Fruit fly (Drosophila melanogaster): ENCODE data around the gene CG6324.

The CG6324 gene

DNA sequence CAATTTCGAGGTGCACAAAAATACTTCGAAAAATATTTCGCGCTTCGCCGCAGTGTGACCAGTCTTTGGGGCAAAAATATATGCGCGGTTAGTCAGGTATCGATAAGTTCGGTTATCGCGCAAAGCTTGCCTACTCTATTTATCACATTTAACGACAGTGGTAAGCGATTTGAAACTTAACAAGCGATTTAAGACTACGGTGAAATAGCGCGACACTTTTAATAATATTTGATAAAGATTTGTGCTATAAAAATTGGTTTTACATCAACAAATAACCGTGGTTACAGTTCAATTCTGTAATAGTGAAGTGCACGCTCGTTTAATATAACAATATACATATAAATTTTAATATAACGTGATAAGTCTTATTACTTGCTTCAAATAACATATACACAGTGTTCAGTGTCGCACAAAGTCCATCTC lies 513 bp upstream of the CG6324 start, which contains the start of gene mh:
TSS of gene mh (minus strand) at position 34 of the 423 bp plus-strand sequence.
- TF ChIP-seq bab1 (GFP tag; optimal IDR thresholded peaks at IDR 0.05) = peak; percentile 8
- no peak for TF ChIP-seq Crg-1 (GFP tag; optimal IDR thresholded peaks at IDR 0.05)

DNA sequence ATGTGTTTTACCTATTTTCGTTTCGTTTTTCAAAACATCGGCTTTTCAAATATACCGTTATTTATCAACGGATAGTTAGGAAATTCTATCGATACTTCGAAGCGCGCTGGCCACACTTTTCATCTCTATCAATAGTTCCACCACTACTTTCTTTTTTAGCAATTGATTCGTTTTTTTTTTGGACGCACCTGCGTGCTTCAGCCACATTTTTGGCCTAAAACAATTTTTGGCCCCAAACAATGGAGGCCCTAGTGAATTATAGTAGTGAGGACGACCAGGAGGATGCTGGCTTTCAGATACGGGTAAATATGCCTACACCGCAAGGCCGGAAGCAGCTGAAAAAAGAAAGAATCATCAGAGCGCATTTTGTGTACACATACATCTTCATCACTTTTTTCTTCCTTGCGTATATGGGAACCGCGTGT lies 6.4 kb downstream of the CG6324 start, which contains the start of gene CG6340:
TSS of gene CG6340 (plus strand) at position 139 of the 425 bp plus-strand sequence.
- TF ChIP-seq CG7101 (tag; optimal IDR thresholded peaks at IDR 0.05) (no peak), Mnt (GFP tag; optimal IDR thresholded peaks at IDR 0.05) (peak; percentile 44), bab1 (GFP tag; optimal IDR thresholded peaks at IDR 0.05) (peak; percentile 12), tj (GFP tag; optimal IDR thresholded peaks at IDR 0.05) (peak; percentile 6)

DNA sequence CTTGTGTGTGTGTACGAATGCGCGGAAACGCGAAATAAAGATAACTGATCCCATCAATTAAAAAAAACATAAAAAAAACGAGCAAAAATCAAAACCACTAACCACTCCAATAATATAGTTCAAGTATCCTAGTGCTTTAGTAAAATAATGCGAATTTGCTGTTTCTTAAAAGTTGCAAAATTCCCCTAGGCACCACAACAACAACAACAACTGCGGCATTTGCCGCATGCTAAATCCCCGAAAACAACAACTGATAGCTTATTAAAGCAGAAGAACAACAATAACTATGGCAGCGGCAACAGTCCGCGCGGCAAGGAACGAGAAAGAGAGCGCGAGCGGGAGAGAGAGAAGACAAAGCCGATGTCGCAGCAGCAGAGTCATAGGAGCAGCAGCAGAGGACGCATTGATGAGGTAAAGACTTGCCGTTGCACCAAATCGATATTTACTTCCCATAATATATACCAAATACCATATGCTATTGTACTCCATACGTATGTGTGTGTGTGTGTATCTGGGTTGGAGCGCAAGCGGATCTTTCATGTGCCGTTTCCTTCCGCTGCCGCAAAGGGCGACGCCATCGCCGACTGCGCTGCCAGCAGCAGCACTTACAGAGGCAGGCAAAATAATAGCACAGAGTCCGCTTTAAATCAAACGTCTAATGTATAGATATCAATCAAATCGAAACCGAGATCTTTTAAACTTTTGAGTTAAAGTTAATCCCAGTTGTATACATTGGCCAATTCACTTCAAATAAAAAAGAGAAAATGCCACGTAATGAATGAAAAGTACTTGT lies 7.3 kb downstream of the CG6324 start:
- TF ChIP-seq CG7045 (GFP tag; optimal IDR thresholded peaks at IDR 0.05) (no peak), Hr96 (GFP tag; optimal IDR thresholded peaks at IDR 0.05) (no peak), pad (GFP tag; optimal IDR thresholded peaks at IDR 0.05) (no peak), CG33017 (tag; optimal IDR thresholded peaks at IDR 0.05) (no peak), kay (GFP tag; ENCODE audit: borderline replicate concordance) (no peak), toe (GFP tag; optimal IDR thresholded peaks at IDR 0.05) (no peak), bab1 (GFP tag; optimal IDR thresholded peaks at IDR 0.05) (no peak), cnc (optimal IDR thresholded peaks at IDR 0.05) (no peak)

DNA sequence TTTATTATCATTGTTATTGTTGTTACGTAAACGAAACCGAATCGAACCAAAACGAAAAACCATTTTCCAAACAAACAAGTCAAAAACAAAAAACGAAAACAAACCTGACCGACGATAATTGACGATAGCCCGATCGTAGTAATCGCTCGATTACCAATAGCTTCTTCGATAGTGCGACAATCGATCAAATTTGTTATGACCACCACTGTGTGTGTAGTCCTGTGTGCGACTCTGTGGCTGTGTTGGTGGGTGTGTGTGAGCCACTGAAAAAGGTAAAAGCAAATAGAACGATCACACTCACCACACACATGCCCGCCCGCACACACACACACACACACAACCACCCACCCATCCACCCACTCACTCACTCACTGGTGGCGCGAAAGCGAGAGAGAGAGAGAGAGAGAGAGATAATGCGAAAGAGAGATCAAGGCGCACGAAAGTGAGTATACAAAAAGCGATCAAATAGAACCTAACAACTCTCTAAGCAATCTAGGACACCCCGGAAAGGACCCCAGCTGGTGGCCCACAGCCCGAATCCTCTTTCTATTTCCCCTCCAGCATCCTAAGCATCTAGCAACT lies 8.7 kb downstream of the CG6324 start:
- TF ChIP-seq cic (GFP tag; optimal IDR thresholded peaks at IDR 0.05) = no peak
- no peak for TF ChIP-seq Mnt (GFP tag; optimal IDR thresholded peaks at IDR 0.05)
- TF ChIP-seq CG1620 (GFP tag; optimal IDR thresholded peaks at IDR 0.05) = no peak
- no peak for TF ChIP-seq bab1 (GFP tag; optimal IDR thresholded peaks at IDR 0.05)
- TF ChIP-seq CG33017 (tag; optimal IDR thresholded peaks at IDR 0.05) = no peak
- TF ChIP-seq CG12768 (GFP tag; optimal IDR thresholded peaks at IDR 0.05) = no peak
- TF ChIP-seq Hr96 (GFP tag; optimal IDR thresholded peaks at IDR 0.05) = no peak
- TF ChIP-seq cnc (optimal IDR thresholded peaks at IDR 0.05) = no peak

DNA sequence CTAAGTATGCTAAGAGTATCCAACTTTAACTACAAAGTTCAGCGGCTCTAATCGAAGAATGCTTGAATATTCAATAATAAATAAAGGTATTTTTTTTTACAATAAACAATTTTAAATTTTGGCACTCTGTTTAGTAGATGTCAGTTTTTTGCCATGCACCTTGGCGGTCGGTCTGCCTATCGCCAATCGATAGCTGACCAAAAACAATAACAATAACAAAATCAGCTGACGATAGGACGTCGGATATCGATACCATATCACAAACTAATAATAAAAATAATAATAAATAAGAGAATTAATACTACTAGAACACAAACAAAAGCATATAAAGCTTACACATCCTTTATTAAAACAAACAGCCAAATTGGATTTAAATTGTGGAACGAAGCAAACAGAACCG lies 10.8 kb downstream of the CG6324 start, which contains the start of gene Gmap:
TSS of gene Gmap (plus strand) at position 241 of the 400 bp plus-strand sequence.
- TF ChIP-seq CG14711 (tag; optimal IDR thresholded peaks at IDR 0.05) = peak; percentile 15
- peak; percentile 39 for TF ChIP-seq bab1 (GFP tag; optimal IDR thresholded peaks at IDR 0.05)
- TF ChIP-seq toe (GFP tag; optimal IDR thresholded peaks at IDR 0.05) = no peak
- peak; percentile 57 for TF ChIP-seq kay (GFP tag; ENCODE audit: borderline replicate concordance)

DNA sequence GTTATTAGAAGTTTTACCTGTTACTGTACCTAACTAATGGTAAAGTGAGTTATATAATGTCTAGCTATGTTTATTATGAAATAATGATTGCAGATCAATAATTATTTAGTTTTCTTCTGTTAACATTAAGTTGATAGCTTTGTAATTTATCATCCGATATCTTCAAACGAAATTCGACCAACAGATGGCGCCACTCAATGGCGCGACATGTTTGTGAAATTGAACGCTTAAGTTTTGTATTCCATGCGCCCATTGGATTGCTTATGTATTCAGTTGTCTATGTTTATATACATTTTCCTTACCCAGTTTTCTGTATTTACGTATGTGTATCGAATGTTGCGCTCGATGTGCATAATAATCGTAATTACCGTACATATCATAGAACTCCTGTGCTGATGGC lies 14.6 kb downstream of the CG6324 start:
- TF ChIP-seq toe (GFP tag; optimal IDR thresholded peaks at IDR 0.05) (no peak), Hr96 (GFP tag; optimal IDR thresholded peaks at IDR 0.05) (no peak), CG11617 (GFP tag; optimal IDR thresholded peaks at IDR 0.05) (no peak), Mnt (GFP tag; optimal IDR thresholded peaks at IDR 0.05) (no peak), kay (GFP tag; ENCODE audit: borderline replicate concordance) (no peak), cnc (optimal IDR thresholded peaks at IDR 0.05) (no peak), CG14711 (tag; optimal IDR thresholded peaks at IDR 0.05) (no peak), ovo (GFP tag; optimal IDR thresholded peaks at IDR 0.05) (no peak), CG7045 (GFP tag; optimal IDR thresholded peaks at IDR 0.05) (no peak), CG5204 (GFP tag; optimal IDR thresholded peaks at IDR 0.05) (no peak), CG12768 (GFP tag; optimal IDR thresholded peaks at IDR 0.05) (no peak), CG33017 (tag; optimal IDR thresholded peaks at IDR 0.05) (no peak), tj (GFP tag; optimal IDR thresholded peaks at IDR 0.05) (no peak), CG7101 (tag; optimal IDR thresholded peaks at IDR 0.05) (no peak), pad (GFP tag; optimal IDR thresholded peaks at IDR 0.05) (no peak), Clk (GFP tag; optimal IDR thresholded peaks at IDR 0.05) (no peak), bab1 (GFP tag; optimal IDR thresholded peaks at IDR 0.05) (no peak), CG1620 (GFP tag; optimal IDR thresholded peaks at IDR 0.05) (no peak), cic (GFP tag; optimal IDR thresholded peaks at IDR 0.05) (no peak)

DNA sequence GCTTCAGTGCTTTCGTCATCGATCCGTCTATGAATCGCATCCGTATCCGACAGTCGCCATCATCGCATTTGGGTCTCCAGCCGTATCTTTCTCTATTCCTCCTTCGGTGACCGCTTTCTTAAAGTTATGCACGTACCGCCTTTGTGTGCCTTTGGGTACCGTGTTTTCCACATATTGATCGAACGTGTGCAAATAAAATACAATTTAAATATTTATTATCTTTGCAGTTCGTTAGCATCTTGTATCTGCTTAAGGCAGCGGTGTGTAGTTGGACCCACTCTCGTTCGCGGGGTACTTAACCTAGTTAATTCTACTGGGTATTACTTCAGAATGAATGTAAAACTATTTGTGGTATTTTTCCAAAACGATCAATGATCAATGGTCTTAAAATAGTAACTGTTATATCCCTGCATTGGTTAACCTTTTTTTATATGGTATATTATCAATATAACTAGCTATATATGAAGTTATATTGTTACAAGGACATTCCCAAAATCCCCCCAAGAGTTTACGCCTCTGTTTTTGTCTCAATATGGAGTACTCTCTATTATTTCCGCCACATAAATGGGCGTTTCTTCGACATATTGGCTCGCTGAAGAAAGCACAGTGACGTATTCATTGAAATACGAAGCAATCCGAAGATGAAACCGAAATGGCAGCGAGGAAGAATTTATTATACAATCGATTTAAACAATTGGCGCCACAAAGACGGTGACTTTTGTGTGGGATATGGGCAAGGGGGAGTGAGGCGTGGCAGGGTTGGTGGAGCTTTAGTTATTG lies 19.9 kb downstream of the CG6324 start:
- TF ChIP-seq CG14711 (tag; optimal IDR thresholded peaks at IDR 0.05) (no peak), Mnt (GFP tag; optimal IDR thresholded peaks at IDR 0.05) (no peak), CG7045 (GFP tag; optimal IDR thresholded peaks at IDR 0.05) (no peak), Clk (GFP tag; optimal IDR thresholded peaks at IDR 0.05) (no peak), pad (GFP tag; optimal IDR thresholded peaks at IDR 0.05) (no peak), ovo (GFP tag; optimal IDR thresholded peaks at IDR 0.05) (no peak), bab1 (GFP tag; optimal IDR thresholded peaks at IDR 0.05) (no peak), tj (GFP tag; optimal IDR thresholded peaks at IDR 0.05) (no peak), Crg-1 (GFP tag; optimal IDR thresholded peaks at IDR 0.05) (no peak), CG11617 (GFP tag; optimal IDR thresholded peaks at IDR 0.05) (no peak), CG12768 (GFP tag; optimal IDR thresholded peaks at IDR 0.05) (no peak), cnc (optimal IDR thresholded peaks at IDR 0.05) (no peak), CG33017 (tag; optimal IDR thresholded peaks at IDR 0.05) (no peak), CG7101 (tag; optimal IDR thresholded peaks at IDR 0.05) (no peak), toe (GFP tag; optimal IDR thresholded peaks at IDR 0.05) (no peak)
